Worm (Caenorhabditis elegans) whole organism, mixed stage, embryonic: ENCODE measurements around the gene spin-2.

Source experiments
- bed-3 ChIP-seq: fragments of 200-800 bp; sonication (Bioruptor generic); optimal IDR thresholded peaks from 3 replicates; lab custom pipeline; 2018; ENCODE audit warnings: mild to moderate bottlenecking, missing genetic modification characterization, moderate library complexity, missing compliant biosample characterization
- elt-3 ChIP-seq: fragments of 150-350 bp; optimal IDR thresholded peaks from 2 replicates; lab custom pipeline; 2014; ENCODE audit warnings: missing biosample characterization, missing genetic modification characterization
- lin-32 ChIP-seq: fragments of 200-800 bp; sonication (Bioruptor generic); optimal IDR thresholded peaks from 2 replicates; lab custom pipeline; 2018; ENCODE audit warnings: mild to moderate bottlenecking, missing genetic modification characterization, missing compliant biosample characterization
- nhr-237 ChIP-seq: fragments of 150-350 bp; optimal IDR thresholded peaks from 2 replicates; lab custom pipeline; 2014; ENCODE audit warnings: missing biosample characterization, missing genetic modification characterization
- unc-39 ChIP-seq: fragments of 150-350 bp; optimal IDR thresholded peaks from 2 replicates; lab custom pipeline; 2014; ENCODE audit warnings: missing biosample characterization, missing genetic modification characterization

DNA sequence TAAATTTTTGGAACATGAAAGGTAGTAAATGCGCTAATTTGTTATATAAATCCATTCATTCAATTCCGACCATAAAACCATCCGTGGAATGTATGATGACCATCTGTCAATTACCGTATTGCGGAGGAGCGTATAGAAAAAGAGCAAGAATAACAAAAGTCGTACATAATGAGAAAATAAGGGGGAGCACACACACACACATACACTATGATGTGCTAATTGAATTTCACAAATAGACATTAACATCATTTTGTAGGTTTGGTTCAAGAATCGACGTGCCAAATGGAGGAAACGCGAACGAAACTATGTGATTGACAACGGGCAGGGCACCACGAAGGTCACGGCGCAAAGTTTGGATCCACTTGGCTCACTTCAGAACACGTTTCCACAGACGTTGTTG is 34.6 kb downstream of the spin-2 start:
- TF ChIP-seq bed-3 (GFP tag; lab: Kevin White, UChicago), result no peak
- no peak for TF ChIP-seq lin-32
- no peak for TF ChIP-seq nhr-237 (tag; lab: Kevin White, UChicago)
- no peak for TF ChIP-seq unc-39
- no peak for TF ChIP-seq elt-3
